Worm (Caenorhabditis elegans) whole organism, young adult: ENCODE data around the gene str-40.

Source experiments
- F10E7.11 ChIP-seq: sonication (generic microtip); optimal IDR thresholded peaks from 2 replicates; lab custom pipeline; 2017; ENCODE audit warnings: mild to moderate bottlenecking, missing genetic modification characterization, moderate library complexity, missing compliant biosample characterization
- F33H1.4 ChIP-seq: fragments of 200-800 bp; sonication (Bioruptor generic); IDR thresholded peaks from 2 replicates; pipeline ENCODE4 v1.3.6; 2022; ENCODE audit warnings: missing genetic modification reagents, missing genetic modification characterization, missing compliant biosample characterization
- T26A5.8 ChIP-seq: sonication (generic microtip); optimal IDR thresholded peaks from 2 replicates; lab custom pipeline; 2016; ENCODE audit warnings: missing genetic modification characterization, missing compliant biosample characterization
- ama-1 ChIP-seq, 3 experiments: fragments of 150-350 bp in 1 of 3; sonication (generic microtip) in 2 of 3; optimal IDR thresholded peaks; 2 replicates each; lab custom pipeline; 2014 to 2018; ENCODE audit warnings: missing biosample characterization in 2 of 3, missing genetic modification characterization in 2 of 3, missing genetic modification reagents in 2 of 3
- ceh-100 ChIP-seq: fragments of 200-800 bp; sonication (Bioruptor generic); IDR thresholded peaks from 2 replicates; pipeline ENCODE4 v1.3.6; 2022; ENCODE audit warnings: missing genetic modification reagents, missing genetic modification characterization, missing compliant biosample characterization
- hmg-20 ChIP-seq: fragments of 200-800 bp; sonication (Bioruptor generic); IDR thresholded peaks from 2 replicates; pipeline ENCODE4 v1.3.6; 2022; ENCODE audit warnings: missing genetic modification reagents, missing genetic modification characterization, missing compliant biosample characterization
- let-526 ChIP-seq: fragments of 200-800 bp; sonication (Bioruptor generic); IDR thresholded peaks from 2 replicates; pipeline ENCODE4 v1.3.6; 2022; ENCODE audit warnings: missing genetic modification reagents, missing genetic modification characterization, missing compliant biosample characterization
- madf-10 ChIP-seq: sonication (generic microtip); optimal IDR thresholded peaks from 2 replicates; lab custom pipeline; 2016; ENCODE audit warnings: mild to moderate bottlenecking, missing genetic modification characterization, missing compliant biosample characterization
- madf-3 ChIP-seq: fragments of 200-800 bp; sonication (Bioruptor generic); IDR thresholded peaks from 2 replicates; pipeline ENCODE4 v1.3.6; 2022; ENCODE audit warnings: missing genetic modification reagents, missing genetic modification characterization, missing compliant biosample characterization
- nfya-1 ChIP-seq: sonication (generic microtip); optimal IDR thresholded peaks from 2 replicates; lab custom pipeline; 2017; ENCODE audit warnings: antibody characterized with exemption, missing compliant biosample characterization, missing genetic modification characterization, borderline replicate concordance; ENCODE audit not compliant: insufficient read depth
- repo-1 ChIP-seq: sonication (generic microtip); optimal IDR thresholded peaks from 2 replicates; lab custom pipeline; 2017; ENCODE audit warnings: mild to moderate bottlenecking, missing genetic modification characterization, missing compliant biosample characterization
- tlf-1 ChIP-seq: fragments of 200-800 bp; sonication (Bioruptor generic); optimal IDR thresholded peaks from 2 replicates; lab custom pipeline; 2018; ENCODE audit warnings: mild to moderate bottlenecking, missing genetic modification characterization, missing compliant biosample characterization
- unc-62 ChIP-seq: fragments of 150-350 bp; optimal IDR thresholded peaks from 2 replicates; lab custom pipeline; 2014; ENCODE audit warnings: missing biosample characterization, missing genetic modification reagents, missing genetic modification characterization

DNA sequence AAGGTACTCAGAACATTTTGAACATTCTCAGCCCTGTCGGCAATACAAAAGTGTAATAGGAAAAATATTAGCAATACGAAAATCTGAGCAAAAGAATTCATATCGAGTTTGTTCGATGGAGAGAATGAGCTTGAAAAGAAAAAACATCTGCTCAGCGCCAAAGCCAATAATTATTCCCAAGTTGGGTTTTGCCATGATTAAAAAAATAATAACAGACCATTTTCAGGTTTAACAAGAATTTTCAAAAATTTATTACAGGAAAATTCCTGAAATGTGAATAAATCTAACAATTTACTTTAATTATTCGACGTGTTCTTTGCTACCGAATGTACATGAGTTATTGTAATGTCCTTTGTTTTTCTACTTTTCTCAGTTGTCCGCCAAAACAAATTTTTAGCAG, 36.7 kb downstream of the str-40 start, which contains the start of gene irld-38:
- TF ChIP-seq madf-3 (GFP tag; lab: Robert Waterston, UW) (no peak), ama-1 (optimal IDR thresholded peaks at IDR 0.05; lab: Kevin White, UChicago) (no peak), ama-1 (GFP tag; optimal IDR thresholded peaks at IDR 0.05; lab: Kevin White, UChicago) (no peak), let-526 (no peak), hmg-20 (GFP tag; lab: Robert Waterston, UW) (no peak), T26A5.8 (no peak), F10E7.11 (tag; lab: Kevin White, UChicago) (no peak), repo-1 (no peak), madf-10 (no peak), tlf-1 (GFP tag; lab: Kevin White, UChicago) (no peak), nfya-1 (tag; lab: Kevin White, UChicago) (no peak), ceh-100 (no peak), F33H1.4 (GFP tag; lab: Robert Waterston, UW) (no peak), unc-62 (GFP tag; lab: Kevin White, UChicago) (no peak)
